Worm (Caenorhabditis elegans) whole organism, midembryonic: ENCODE data around the gene enu-3.1.
"Not testable (repeated sequence)": the region's sequence is repeated elsewhere in the genome, so short reads cannot be mapped to it uniquely, and the experiment has no call there.

Experiments used
- T22C8.4 ChIP-seq: fragments of 200-800 bp; sonication (Bioruptor generic); IDR thresholded peaks from 2 replicates; pipeline ENCODE4 v1.3.6; 2022; ENCODE audit warnings: missing genetic modification characterization, missing compliant biosample characterization
- cog-1 ChIP-seq: sonication (generic microtip); optimal IDR thresholded peaks from 2 replicates; lab custom pipeline; 2016; ENCODE audit warnings: missing genetic modification characterization, missing compliant biosample characterization
- flt-1 ChIP-seq: fragments of 200-800 bp; sonication (Bioruptor generic); IDR thresholded peaks from 2 replicates; pipeline ENCODE4 v1.3.6; 2022; ENCODE audit warnings: missing genetic modification characterization, missing compliant biosample characterization
- klf-2 ChIP-seq: fragments of 200-800 bp; sonication (Bioruptor generic); conservative IDR thresholded peaks from 2 replicates; pipeline ENCODE4 v1.3.6; 2022; ENCODE audit warnings: missing genetic modification reagents, missing genetic modification characterization, missing compliant biosample characterization
- med-1 ChIP-seq: sonication (generic microtip); optimal IDR thresholded peaks from 2 replicates; lab custom pipeline; 2017; ENCODE audit warnings: missing genetic modification characterization, mild to moderate bottlenecking, missing compliant biosample characterization, antibody characterized with exemption, missing genetic modification reagents; ENCODE audit not compliant: insufficient read depth
- ref-1 ChIP-seq: fragments of 200-800 bp; sonication (Bioruptor generic); conservative IDR thresholded peaks from 2 replicates; pipeline ENCODE4 v1.3.6; 2022; ENCODE audit warnings: missing genetic modification reagents, missing genetic modification characterization, missing compliant biosample characterization
- tab-1 ChIP-seq: fragments of 200-800 bp; sonication (Bioruptor generic); IDR thresholded peaks from 2 replicates; pipeline ENCODE4 v1.3.6; 2022; ENCODE audit warnings: missing genetic modification characterization, missing compliant biosample characterization
- ztf-23 ChIP-seq: fragments of 200-800 bp; sonication (Bioruptor generic); IDR thresholded peaks from 2 replicates; pipeline ENCODE4 v1.3.6; 2022; ENCODE audit warnings: missing genetic modification reagents, missing genetic modification characterization, missing compliant biosample characterization
- ztf-29 ChIP-seq: fragments of 200-800 bp; sonication (Bioruptor generic); IDR thresholded peaks from 2 replicates; pipeline ENCODE4 v1.3.6; 2022; ENCODE audit warnings: missing genetic modification reagents, missing genetic modification characterization, missing compliant biosample characterization

Gene enu-3.1

ce11 chrIII:10407198-10407663 is 28.8 kb upstream of the enu-3.1 start, which contains the start of gene hat-1:
TSS of gene hat-1 (minus strand) at chrIII:10407248.
- TF ChIP-seq flt-1 (GFP tag; lab: Robert Waterston, UW) (peak; percentile 64; the same call in 1 of the 2 replicates), ztf-29 (GFP tag; lab: Robert Waterston, UW) (peak; percentile 51), med-1 (no peak), tab-1 (GFP tag; lab: Robert Waterston, UW) (no peak), T22C8.4 (0 out of 2 replicates have a peak, but pooled peaks have one; percentile 18), ztf-23 (GFP tag; lab: Robert Waterston, UW) (0 out of 2 replicates have a peak, but pooled peaks have one; percentile 41)

- TF ChIP-seq ztf-29 (GFP tag; lab: Robert Waterston, UW) (no peak), ztf-23 (GFP tag; lab: Robert Waterston, UW) (no peak)
These were observed 20.3 kb upstream of the enu-3.1 start, which contains the start of gene ymel-1 for ce11 chrIII:10415822-10416221. TSS of gene ymel-1 (plus strand) at chrIII:10416139.

- TF ChIP-seq ref-1, result 0 out of 2 replicates have a peak, but pooled peaks have one; percentile 22
- no peak for TF ChIP-seq ztf-23 (GFP tag; lab: Robert Waterston, UW)
These were observed 14.4 kb upstream of the enu-3.1 start for ce11 chrIII:10421680-10422079.

- no peak for TF ChIP-seq klf-2 (GFP tag; lab: Robert Waterston, UW)
- no peak for TF ChIP-seq T22C8.4
- TF ChIP-seq med-1, result no peak
- TF ChIP-seq tab-1 (GFP tag; lab: Robert Waterston, UW), result no peak
These were observed 12.2 kb upstream of the enu-3.1 start, which contains the start of gene M03C11.6 for ce11 chrIII:10423906-10424305. TSS of gene M03C11.6 (minus strand) at chrIII:10424006.

- TF ChIP-seq ztf-29 (GFP tag; lab: Robert Waterston, UW) (no peak), klf-2 (GFP tag; lab: Robert Waterston, UW) (no peak), med-1 (no peak)
These were observed 8.2 kb upstream of the enu-3.1 start, which contains the start of gene prp-3 for ce11 chrIII:10427882-10428281. TSS of gene prp-3 (minus strand) at chrIII:10427982.

- peak; percentile 83 for TF ChIP-seq flt-1 (GFP tag; lab: Robert Waterston, UW)
- TF ChIP-seq ztf-29 (GFP tag; lab: Robert Waterston, UW), result no peak
- peak; percentile 79 for TF ChIP-seq tab-1 (GFP tag; lab: Robert Waterston, UW)
- peak; percentile 52 for TF ChIP-seq cog-1 (tag; lab: Kevin White, UChicago)
- no peak; the same call in 1 of the 2 replicates for TF ChIP-seq klf-2 (GFP tag; lab: Robert Waterston, UW)
- peak; percentile 59; the same call in 1 of the 2 replicates for TF ChIP-seq ref-1
- no peak for TF ChIP-seq med-1
- peak; percentile 71; the same call in 1 of the 2 replicates for TF ChIP-seq ztf-23 (GFP tag; lab: Robert Waterston, UW)
- peak; percentile 51; the same call in 1 of the 2 replicates for TF ChIP-seq T22C8.4
These were observed 4.0 kb upstream of the enu-3.1 start for ce11 chrIII:10432104-10432503.

ce11 chrIII:10438780-10439179 is 2.7 kb downstream of the enu-3.1 start, which contains the start of gene H04D03.6:
TSS of gene H04D03.6 (minus strand) at chrIII:10438880.
- TF ChIP-seq med-1; flt-1 (GFP tag; lab: Robert Waterston, UW); ztf-29 (GFP tag; lab: Robert Waterston, UW): not testable (repeated sequence)

- no peak for TF ChIP-seq ref-1
- no peak for TF ChIP-seq ztf-23 (GFP tag; lab: Robert Waterston, UW)
- TF ChIP-seq med-1, result no peak
- TF ChIP-seq cog-1 (tag; lab: Kevin White, UChicago), result no peak
- no peak for TF ChIP-seq tab-1 (GFP tag; lab: Robert Waterston, UW)
These were observed 6.5 kb downstream of the enu-3.1 start, which contains the start of the genes H04D03.2 and ecps-2 for ce11 chrIII:10442355-10443140. TSS of gene H04D03.2 (minus strand) at chrIII:10442405. TSS of gene ecps-2 (plus strand) at chrIII:10443090.

ce11 chrIII:10446730-10447129 is 10.7 kb downstream of the enu-3.1 start, which contains the start of gene H04D03.7:
TSS of gene H04D03.7 (minus strand) at chrIII:10446830.
- TF ChIP-seq ztf-29 (GFP tag; lab: Robert Waterston, UW) (no peak), T22C8.4 (no peak), tab-1 (GFP tag; lab: Robert Waterston, UW) (no peak), ztf-23 (GFP tag; lab: Robert Waterston, UW) (no peak), cog-1 (tag; lab: Kevin White, UChicago) (no peak), ref-1 (no peak), klf-2 (GFP tag; lab: Robert Waterston, UW) (no peak), med-1 (no peak), flt-1 (GFP tag; lab: Robert Waterston, UW) (no peak)

ce11 chrIII:10451012-10451411 is 14.9 kb downstream of the enu-3.1 start, which contains the start of gene H04D03.4:
TSS of gene H04D03.4 (minus strand) at chrIII:10451112.
- no peak for TF ChIP-seq T22C8.4
- TF ChIP-seq klf-2 (GFP tag; lab: Robert Waterston, UW), result no peak
- no peak for TF ChIP-seq ztf-23 (GFP tag; lab: Robert Waterston, UW)
- no peak for TF ChIP-seq ztf-29 (GFP tag; lab: Robert Waterston, UW)
- no peak for TF ChIP-seq cog-1 (tag; lab: Kevin White, UChicago)
- no peak for TF ChIP-seq med-1
- no peak for TF ChIP-seq flt-1 (GFP tag; lab: Robert Waterston, UW)
- no peak for TF ChIP-seq ref-1
- TF ChIP-seq tab-1 (GFP tag; lab: Robert Waterston, UW), result no peak
